Worm (Caenorhabditis elegans) whole organism, midembryonic: Measurements from ENCODE around the gene scl-26.

Source experiments
- T22C8.4 ChIP-seq: fragments of 200-800 bp; sonication (Bioruptor generic); IDR thresholded peaks from 2 replicates; pipeline ENCODE4 v1.3.6; 2022; ENCODE audit warnings: missing genetic modification characterization, missing compliant biosample characterization
- cog-1 ChIP-seq: sonication (generic microtip); optimal IDR thresholded peaks from 2 replicates; lab custom pipeline; 2016; ENCODE audit warnings: missing genetic modification characterization, missing compliant biosample characterization
- flt-1 ChIP-seq: fragments of 200-800 bp; sonication (Bioruptor generic); IDR thresholded peaks from 2 replicates; pipeline ENCODE4 v1.3.6; 2022; ENCODE audit warnings: missing genetic modification characterization, missing compliant biosample characterization
- klf-2 ChIP-seq: fragments of 200-800 bp; sonication (Bioruptor generic); conservative IDR thresholded peaks from 2 replicates; pipeline ENCODE4 v1.3.6; 2022; ENCODE audit warnings: missing genetic modification reagents, missing genetic modification characterization, missing compliant biosample characterization
- med-1 ChIP-seq: sonication (generic microtip); optimal IDR thresholded peaks from 2 replicates; lab custom pipeline; 2017; ENCODE audit warnings: missing genetic modification characterization, mild to moderate bottlenecking, missing compliant biosample characterization, antibody characterized with exemption, missing genetic modification reagents; ENCODE audit not compliant: insufficient read depth
- ref-1 ChIP-seq: fragments of 200-800 bp; sonication (Bioruptor generic); conservative IDR thresholded peaks from 2 replicates; pipeline ENCODE4 v1.3.6; 2022; ENCODE audit warnings: missing genetic modification reagents, missing genetic modification characterization, missing compliant biosample characterization
- tab-1 ChIP-seq: fragments of 200-800 bp; sonication (Bioruptor generic); IDR thresholded peaks from 2 replicates; pipeline ENCODE4 v1.3.6; 2022; ENCODE audit warnings: missing genetic modification characterization, missing compliant biosample characterization
- ztf-23 ChIP-seq: fragments of 200-800 bp; sonication (Bioruptor generic); IDR thresholded peaks from 2 replicates; pipeline ENCODE4 v1.3.6; 2022; ENCODE audit warnings: missing genetic modification reagents, missing genetic modification characterization, missing compliant biosample characterization
- ztf-29 ChIP-seq: fragments of 200-800 bp; sonication (Bioruptor generic); IDR thresholded peaks from 2 replicates; pipeline ENCODE4 v1.3.6; 2022; ENCODE audit warnings: missing genetic modification reagents, missing genetic modification characterization, missing compliant biosample characterization

Gene scl-26

ce11 chrV:7580378-7580777 is 21.0 kb downstream of the scl-26 start, which contains the start of gene ets-6:
ets-6 (minus strand) TSS chrV:7580546.
- peak; percentile 67 for TF ChIP-seq T22C8.4 (GFP tag; lab: Robert Waterston, UW)
- TF ChIP-seq ztf-29 = no peak

ce11 chrV:7575563-7575962 is 25.8 kb downstream of the scl-26 start, which contains the start of the genes snu-66 and ints-9:
snu-66 (minus strand) TSS chrV:7575670.
ints-9 (plus strand) TSS chrV:7575802.
- TF ChIP-seq tab-1 (GFP tag; lab: Robert Waterston, UW) (no peak), flt-1 (GFP tag; lab: Robert Waterston, UW) (no peak), med-1 (no peak), klf-2 (GFP tag; lab: Robert Waterston, UW) (no peak), ztf-23 (GFP tag; lab: Robert Waterston, UW) (no peak), ztf-29 (no peak), cog-1 (no peak), ref-1 (GFP tag; lab: Robert Waterston, UW) (no peak), T22C8.4 (GFP tag; lab: Robert Waterston, UW) (no peak)

DNA sequence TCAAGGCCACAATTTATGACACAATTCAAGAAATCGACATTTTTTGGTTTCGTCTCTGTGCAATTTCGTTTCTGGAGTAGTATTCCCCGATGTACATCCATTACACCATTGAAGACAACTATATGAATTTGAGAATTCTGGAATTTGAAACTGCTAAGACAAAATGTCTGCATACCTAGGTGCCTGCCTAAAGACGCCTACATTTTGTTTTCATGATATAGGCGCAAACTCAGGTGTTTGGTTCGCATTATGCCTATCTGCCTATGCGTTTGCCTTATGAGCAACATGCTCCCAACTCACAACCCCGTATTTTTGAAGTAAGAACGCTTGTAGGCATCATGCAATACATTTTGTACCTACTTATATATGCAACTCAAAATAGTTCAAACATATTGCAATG is 30.4 kb downstream of the scl-26 start, which contains the start of gene F19F10.14:
Gene F19F10.14, minus strand, starts transcription at position 101 of the 400 bp plus-strand sequence.
- TF ChIP-seq tab-1 (GFP tag; lab: Robert Waterston, UW) (no peak), T22C8.4 (GFP tag; lab: Robert Waterston, UW) (no peak), cog-1 (no peak), ref-1 (GFP tag; lab: Robert Waterston, UW) (no peak), med-1 (no peak), ztf-23 (GFP tag; lab: Robert Waterston, UW) (no peak), ztf-29 (no peak), klf-2 (GFP tag; lab: Robert Waterston, UW) (no peak)

DNA sequence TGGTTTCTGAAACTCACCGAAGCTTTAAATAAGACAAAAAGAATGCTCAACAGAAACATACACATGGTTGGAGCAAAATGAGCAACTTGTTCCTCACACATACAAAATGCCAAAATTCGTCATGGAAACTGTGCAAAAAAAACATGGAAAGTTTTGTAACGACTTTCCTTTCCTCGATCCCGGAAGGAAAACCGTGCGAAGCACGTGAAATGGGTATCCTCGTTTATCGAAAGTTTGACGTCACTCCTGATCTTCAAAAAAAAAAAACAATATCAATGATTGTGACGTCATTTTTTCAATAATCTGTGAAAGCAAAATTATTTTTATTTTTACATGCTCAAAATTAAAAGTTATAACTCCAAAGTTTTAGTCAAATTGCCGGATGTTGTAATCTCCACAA is 31.1 kb downstream of the scl-26 start, which contains the start of gene clec-212:
Gene clec-212, minus strand, starts transcription at position 101 of the 400 bp plus-strand sequence.
- no peak for TF ChIP-seq flt-1 (GFP tag; lab: Robert Waterston, UW)
- TF ChIP-seq med-1 = no peak
- no peak for TF ChIP-seq klf-2 (GFP tag; lab: Robert Waterston, UW)
- TF ChIP-seq cog-1 = no peak
- TF ChIP-seq T22C8.4 (GFP tag; lab: Robert Waterston, UW) = no peak
- no peak for TF ChIP-seq ref-1 (GFP tag; lab: Robert Waterston, UW)
- no peak for TF ChIP-seq tab-1 (GFP tag; lab: Robert Waterston, UW)
- TF ChIP-seq ztf-23 (GFP tag; lab: Robert Waterston, UW) = no peak
- TF ChIP-seq ztf-29 = no peak

DNA sequence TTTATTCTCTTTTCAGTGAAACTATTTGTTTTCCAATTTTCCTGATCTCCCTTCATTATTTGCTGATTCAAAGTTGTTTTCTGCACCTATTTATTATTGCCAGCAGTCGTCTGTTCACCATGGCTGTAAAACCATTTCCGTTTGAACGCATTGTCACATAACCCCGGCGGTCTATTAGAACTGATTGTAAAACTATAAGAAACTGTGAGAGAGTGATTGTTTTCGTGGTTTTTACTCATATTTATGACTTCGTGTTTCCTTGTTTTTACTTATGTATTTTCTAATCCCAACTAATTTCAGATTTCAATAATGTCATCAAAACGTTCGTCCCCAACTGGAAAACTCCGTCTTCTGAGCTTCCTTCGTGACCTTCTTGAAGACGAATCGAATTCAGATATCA is 38.4 kb downstream of the scl-26 start, which contains the start of gene F19F10.1:
Gene F19F10.1, plus strand, starts transcription at position 301 of the 400 bp plus-strand sequence.
- TF ChIP-seq T22C8.4 (GFP tag; lab: Robert Waterston, UW) (no peak), cog-1 (no peak), ztf-23 (GFP tag; lab: Robert Waterston, UW) (no peak), ztf-29 (no peak), tab-1 (GFP tag; lab: Robert Waterston, UW) (no peak)

ce11 chrV:7558693-7559092 is 42.6 kb downstream of the scl-26 start, which contains the start of gene ets-7:
ets-7 (minus strand) TSS chrV:7558793.
- no peak for TF ChIP-seq ztf-29
- TF ChIP-seq ztf-23 (GFP tag; lab: Robert Waterston, UW) = no peak

- TF ChIP-seq ztf-29 (no peak), cog-1 (no peak), ref-1 (GFP tag; lab: Robert Waterston, UW) (no peak), klf-2 (GFP tag; lab: Robert Waterston, UW) (no peak), flt-1 (GFP tag; lab: Robert Waterston, UW) (no peak), tab-1 (GFP tag; lab: Robert Waterston, UW) (no peak), med-1 (no peak), T22C8.4 (GFP tag; lab: Robert Waterston, UW) (no peak), ztf-23 (GFP tag; lab: Robert Waterston, UW) (no peak)
These were observed 45.5 kb downstream of the scl-26 start for ce11 chrV:7555875-7556274.

DNA sequence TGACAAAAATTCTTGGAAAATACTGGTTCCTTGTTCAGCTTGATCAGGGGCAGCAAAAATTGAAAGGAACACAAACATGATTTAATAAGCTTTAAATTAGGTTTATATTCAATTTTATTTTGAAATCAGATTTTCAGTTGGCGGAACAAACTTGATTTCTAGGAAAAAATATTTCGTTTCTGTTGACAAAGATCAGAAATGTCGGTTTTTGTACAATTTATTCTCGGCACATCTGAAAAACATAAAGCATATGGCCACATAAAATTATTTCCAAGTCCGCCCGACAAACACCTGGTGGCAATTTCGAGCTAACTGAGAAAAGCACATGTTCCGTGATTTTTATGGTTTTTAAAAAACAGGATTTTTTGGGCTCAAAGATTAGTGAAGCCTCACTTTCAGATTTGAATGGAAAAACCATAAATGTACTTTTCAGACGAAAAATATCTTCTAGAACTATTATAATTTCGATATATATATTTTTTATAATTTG is 47.4 kb downstream of the scl-26 start, which contains the start of gene ttr-10:
Gene ttr-10, minus strand, starts transcription at position 51 of the 490 bp plus-strand sequence.
- TF ChIP-seq flt-1 (GFP tag; lab: Robert Waterston, UW) = no peak
- no peak for TF ChIP-seq T22C8.4 (GFP tag; lab: Robert Waterston, UW)
- TF ChIP-seq ztf-29 = no peak
- TF ChIP-seq tab-1 (GFP tag; lab: Robert Waterston, UW) = no peak
- no peak for TF ChIP-seq med-1
- no peak for TF ChIP-seq cog-1
- TF ChIP-seq klf-2 (GFP tag; lab: Robert Waterston, UW) = no peak

ce11 chrV:7551821-7552220 is 49.5 kb downstream of the scl-26 start, which contains the start of gene F19F10.3:
F19F10.3 (plus strand) TSS chrV:7552121.
- TF ChIP-seq flt-1 (GFP tag; lab: Robert Waterston, UW) (no peak), med-1 (no peak), tab-1 (GFP tag; lab: Robert Waterston, UW) (no peak)
